Fruit fly (Drosophila melanogaster): Measurements from ENCODE around the gene ome.

The ome gene

DNA sequence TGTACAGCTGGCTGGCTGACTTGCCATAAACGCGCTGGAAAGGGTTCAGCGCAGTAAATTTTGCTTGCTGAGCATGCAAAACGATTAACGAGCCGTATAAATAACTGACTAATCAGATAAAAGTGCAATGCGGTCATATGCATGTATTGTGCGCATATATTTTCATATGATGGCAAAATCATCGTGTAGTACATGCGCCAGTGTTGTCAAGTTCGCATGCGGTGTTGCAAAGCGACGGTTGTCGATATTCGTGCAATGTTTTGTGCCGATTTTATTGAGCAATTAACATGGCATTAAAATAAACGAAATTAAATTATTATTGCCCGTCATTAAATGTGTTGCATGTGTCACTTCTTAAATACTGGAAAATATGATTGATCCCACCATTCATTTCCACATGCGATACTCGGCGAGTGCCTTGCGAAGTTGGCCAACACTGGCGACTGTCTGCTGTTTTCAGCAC, 117.5 kb downstream of the ome start (continued):
- peak; percentile 85 for TF ChIP-seq maf-S (GFP tag; optimal IDR thresholded peaks at IDR 0.05)
- peak; percentile 72 for TF ChIP-seq tup (GFP tag; optimal IDR thresholded peaks at IDR 0.05)
- no peak for TF ChIP-seq CG15011 (GFP tag; optimal IDR thresholded peaks at IDR 0.05)
- TF ChIP-seq CG11398 (GFP tag; optimal IDR thresholded peaks at IDR 0.05): peak; percentile 61
- peak; percentile 83 for TF ChIP-seq Xbp1 (GFP tag; optimal IDR thresholded peaks at IDR 0.05)
- peak; percentile 70 for TF ChIP-seq CG14710 (tag; optimal IDR thresholded peaks at IDR 0.05)
- TF ChIP-seq danr (GFP tag; IDR thresholded peaks at IDR 0.05): peak; percentile 67
- TF ChIP-seq so (GFP tag; IDR thresholded peaks at IDR 0.05): peak; percentile 77; the same call in 2 of the 3 replicates
- no peak for TF ChIP-seq CG17568 (GFP tag; optimal IDR thresholded peaks at IDR 0.05)
- peak; percentile 56 for TF ChIP-seq luna (GFP tag; optimal IDR thresholded peaks at IDR 0.05)
- no peak for TF ChIP-seq odd (GFP tag; optimal IDR thresholded peaks at IDR 0.05)
- TF ChIP-seq CG13287 (GFP tag; IDR thresholded peaks at IDR 0.05; ENCODE audit: partially characterized antibody): peak; percentile 82
- TF ChIP-seq br (optimal IDR thresholded peaks at IDR 0.05): no peak
- TF ChIP-seq HHEX (GFP tag; optimal IDR thresholded peaks at IDR 0.05): peak; percentile 77
- peak; percentile 67 for TF ChIP-seq CG17385 (GFP tag; optimal IDR thresholded peaks at IDR 0.05)
- TF ChIP-seq CG31441 (GFP tag; IDR thresholded peaks at IDR 0.05): 0 out of 2 replicates have a peak, but pooled peaks have one; percentile 31
- TF ChIP-seq CG34224 (GFP tag; IDR thresholded peaks at IDR 0.05; ENCODE audit: partially characterized antibody): peak; percentile 86
- no peak for TF ChIP-seq jigr1 (GFP tag; IDR thresholded peaks at IDR 0.05)
- TF ChIP-seq Dek (tag; optimal IDR thresholded peaks at IDR 0.05): peak; percentile 45
- peak; percentile 91 for TF ChIP-seq HLH54F (GFP tag; optimal IDR thresholded peaks at IDR 0.05)
- TF ChIP-seq CG34422 (GFP tag; IDR thresholded peaks at IDR 0.05): peak; percentile 69; the same call in 2 of the 3 replicates
- TF ChIP-seq lov (optimal IDR thresholded peaks at IDR 0.05): no peak
- peak; percentile 61; the same call in 1 of the 3 replicates for TF ChIP-seq lov (GFP tag; IDR thresholded peaks at IDR 0.05)
- TF ChIP-seq pzg (GFP tag; optimal IDR thresholded peaks at IDR 0.05): peak; percentile 65
- peak; percentile 88 for TF ChIP-seq HmgD (GFP tag; optimal IDR thresholded peaks at IDR 0.05)
- peak; percentile 75 for TF ChIP-seq zfh1 (GFP tag; IDR thresholded peaks at IDR 0.05)
- peak; percentile 59 for TF ChIP-seq wor (GFP tag; IDR thresholded peaks at IDR 0.05)
- no peak for TF ChIP-seq crol (GFP tag; IDR thresholded peaks at IDR 0.05)
- no peak for TF ChIP-seq CG7839 (tag; optimal IDR thresholded peaks at IDR 0.05)
- no peak for TF ChIP-seq oc (tag; optimal IDR thresholded peaks at IDR 0.05)
- TF ChIP-seq lab (GFP tag; optimal IDR thresholded peaks at IDR 0.05): peak; percentile 88
- TF ChIP-seq Med (GFP tag): peak; percentile 99
- TF ChIP-seq seq (GFP tag; IDR thresholded peaks at IDR 0.05): peak; percentile 48; the same call in 1 of the 2 replicates
- peak; percentile 89 for TF ChIP-seq MESR4 (GFP tag; optimal IDR thresholded peaks at IDR 0.05)
- peak; percentile 13 for TF ChIP-seq cwo (GFP tag; optimal IDR thresholded peaks at IDR 0.05)
- peak; percentile 83 for TF ChIP-seq dm (GFP tag; optimal IDR thresholded peaks at IDR 0.05)
- peak; percentile 67 for TF ChIP-seq CG7556 (GFP tag; optimal IDR thresholded peaks at IDR 0.05)
- TF ChIP-seq Neu2 (GFP tag; optimal IDR thresholded peaks at IDR 0.05; ENCODE audit: borderline replicate concordance): peak; percentile 66
- TF ChIP-seq CG5245 (GFP tag; optimal IDR thresholded peaks at IDR 0.05): peak; percentile 63
- TF ChIP-seq CG1602 (GFP tag; optimal IDR thresholded peaks at IDR 0.05): peak; percentile 76
- peak; percentile 44 for TF ChIP-seq CG30020 (tag; optimal IDR thresholded peaks at IDR 0.05)
- TF ChIP-seq NK7.1 (GFP tag; optimal IDR thresholded peaks at IDR 0.05): peak; percentile 72
- no peak for TF ChIP-seq Dip2 (GFP tag; IDR thresholded peaks at IDR 0.05)
- peak; percentile 8 for TF ChIP-seq CG6683 (GFP tag; optimal IDR thresholded peaks at IDR 0.05)
- TF ChIP-seq bowl (GFP tag; IDR thresholded peaks at IDR 0.05): no peak
- TF ChIP-seq pho (GFP tag; optimal IDR thresholded peaks at IDR 0.05): peak; percentile 88
- no peak for TF ChIP-seq Nf-YB (GFP tag; optimal IDR thresholded peaks at IDR 0.05)
- TF ChIP-seq B-H2 (GFP tag; optimal IDR thresholded peaks at IDR 0.05): no peak
- peak; percentile 62 for TF ChIP-seq da (GFP tag; optimal IDR thresholded peaks at IDR 0.05)
- no peak for TF ChIP-seq CG7271 (tag; optimal IDR thresholded peaks at IDR 0.05)
- TF ChIP-seq CG8089 (GFP tag; optimal IDR thresholded peaks at IDR 0.05): peak; percentile 64

Data from whole organism, embryonic.